Worm (Caenorhabditis elegans) whole organism, midembryonic: ENCODE data around the gene C15H11.11.

ENCODE experiments used
- T22C8.4 ChIP-seq: fragments of 200-800 bp; sonication (Bioruptor generic); IDR thresholded peaks from 2 replicates; pipeline ENCODE4 v1.3.6; 2022; ENCODE audit warnings: missing genetic modification characterization, missing compliant biosample characterization
- cog-1 ChIP-seq: sonication (generic microtip); optimal IDR thresholded peaks from 2 replicates; lab custom pipeline; 2016; ENCODE audit warnings: missing genetic modification characterization, missing compliant biosample characterization
- flt-1 ChIP-seq: fragments of 200-800 bp; sonication (Bioruptor generic); IDR thresholded peaks from 2 replicates; pipeline ENCODE4 v1.3.6; 2022; ENCODE audit warnings: missing genetic modification characterization, missing compliant biosample characterization
- klf-2 ChIP-seq: fragments of 200-800 bp; sonication (Bioruptor generic); conservative IDR thresholded peaks from 2 replicates; pipeline ENCODE4 v1.3.6; 2022; ENCODE audit warnings: missing genetic modification reagents, missing genetic modification characterization, missing compliant biosample characterization
- med-1 ChIP-seq: sonication (generic microtip); optimal IDR thresholded peaks from 2 replicates; lab custom pipeline; 2017; ENCODE audit warnings: missing genetic modification characterization, mild to moderate bottlenecking, missing compliant biosample characterization, antibody characterized with exemption, missing genetic modification reagents; ENCODE audit not compliant: insufficient read depth
- ref-1 ChIP-seq: fragments of 200-800 bp; sonication (Bioruptor generic); conservative IDR thresholded peaks from 2 replicates; pipeline ENCODE4 v1.3.6; 2022; ENCODE audit warnings: missing genetic modification reagents, missing genetic modification characterization, missing compliant biosample characterization
- tab-1 ChIP-seq: fragments of 200-800 bp; sonication (Bioruptor generic); IDR thresholded peaks from 2 replicates; pipeline ENCODE4 v1.3.6; 2022; ENCODE audit warnings: missing genetic modification characterization, missing compliant biosample characterization
- ztf-23 ChIP-seq: fragments of 200-800 bp; sonication (Bioruptor generic); IDR thresholded peaks from 2 replicates; pipeline ENCODE4 v1.3.6; 2022; ENCODE audit warnings: missing genetic modification reagents, missing genetic modification characterization, missing compliant biosample characterization
- ztf-29 ChIP-seq: fragments of 200-800 bp; sonication (Bioruptor generic); IDR thresholded peaks from 2 replicates; pipeline ENCODE4 v1.3.6; 2022; ENCODE audit warnings: missing genetic modification reagents, missing genetic modification characterization, missing compliant biosample characterization

C15H11.11 gene

DNA sequence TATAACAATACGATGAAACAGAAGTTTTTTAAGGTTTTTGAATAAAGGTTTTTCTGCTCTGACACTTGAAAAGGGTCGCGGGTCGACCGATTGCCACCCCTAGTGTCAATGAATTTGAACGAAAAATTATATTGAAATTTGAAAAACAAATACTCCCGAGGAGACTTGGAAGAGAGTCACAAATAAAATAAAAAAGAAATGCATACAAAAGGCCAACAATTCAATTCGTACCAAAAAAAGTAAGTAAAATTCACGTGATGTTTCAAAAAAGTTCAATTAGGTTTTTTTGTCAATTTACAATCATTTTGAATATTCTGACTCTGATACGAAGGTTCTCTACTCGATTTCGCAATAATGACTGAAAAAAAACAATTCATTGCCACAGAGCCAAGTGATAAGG is 21.8 kb upstream of the C15H11.11 start, which contains the start of gene C15H11.1:
Gene C15H11.1 (plus strand): TSS at position 301 of the 400 bp plus-strand sequence.
- TF ChIP-seq cog-1 (tag; lab: Kevin White, UChicago): no peak
- TF ChIP-seq ref-1 (GFP tag; lab: Robert Waterston, UW): no peak
- no peak for TF ChIP-seq T22C8.4 (GFP tag; lab: Robert Waterston, UW)
- TF ChIP-seq klf-2 (GFP tag; lab: Robert Waterston, UW): no peak
- no peak for TF ChIP-seq ztf-23 (GFP tag; lab: Robert Waterston, UW)
- TF ChIP-seq med-1: no peak
- no peak for TF ChIP-seq tab-1 (GFP tag; lab: Robert Waterston, UW)
- TF ChIP-seq flt-1 (GFP tag; lab: Robert Waterston, UW): no peak
- no peak for TF ChIP-seq ztf-29 (GFP tag; lab: Robert Waterston, UW)

DNA sequence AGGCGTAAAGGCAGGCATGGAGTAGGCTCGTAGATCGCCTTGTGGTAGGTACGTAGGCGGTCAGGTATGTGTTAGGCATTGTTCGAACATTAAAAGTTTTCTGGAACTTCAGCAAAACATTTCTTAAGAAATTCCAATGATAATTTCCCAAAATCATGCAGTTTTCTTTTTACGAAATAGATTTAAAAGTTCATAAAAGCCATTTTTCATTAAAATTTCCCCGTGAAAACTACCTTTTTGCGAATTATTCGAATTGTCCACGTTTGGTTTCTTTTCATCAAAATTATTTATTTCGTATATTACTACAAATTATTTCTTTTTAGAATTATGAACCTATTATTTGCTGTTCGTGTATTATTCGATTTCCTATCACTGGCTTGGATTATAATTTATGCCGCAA is 20.6 kb upstream of the C15H11.11 start, which contains the start of gene C15H11.13:
Gene C15H11.13 (plus strand): TSS at position 301 of the 400 bp plus-strand sequence.
- TF ChIP-seq T22C8.4 (GFP tag; lab: Robert Waterston, UW) (no peak), flt-1 (GFP tag; lab: Robert Waterston, UW) (no peak), cog-1 (tag; lab: Kevin White, UChicago) (no peak), ztf-29 (GFP tag; lab: Robert Waterston, UW) (no peak), ref-1 (GFP tag; lab: Robert Waterston, UW) (no peak), ztf-23 (GFP tag; lab: Robert Waterston, UW) (no peak), tab-1 (GFP tag; lab: Robert Waterston, UW) (no peak), klf-2 (GFP tag; lab: Robert Waterston, UW) (no peak), med-1 (no peak)

DNA sequence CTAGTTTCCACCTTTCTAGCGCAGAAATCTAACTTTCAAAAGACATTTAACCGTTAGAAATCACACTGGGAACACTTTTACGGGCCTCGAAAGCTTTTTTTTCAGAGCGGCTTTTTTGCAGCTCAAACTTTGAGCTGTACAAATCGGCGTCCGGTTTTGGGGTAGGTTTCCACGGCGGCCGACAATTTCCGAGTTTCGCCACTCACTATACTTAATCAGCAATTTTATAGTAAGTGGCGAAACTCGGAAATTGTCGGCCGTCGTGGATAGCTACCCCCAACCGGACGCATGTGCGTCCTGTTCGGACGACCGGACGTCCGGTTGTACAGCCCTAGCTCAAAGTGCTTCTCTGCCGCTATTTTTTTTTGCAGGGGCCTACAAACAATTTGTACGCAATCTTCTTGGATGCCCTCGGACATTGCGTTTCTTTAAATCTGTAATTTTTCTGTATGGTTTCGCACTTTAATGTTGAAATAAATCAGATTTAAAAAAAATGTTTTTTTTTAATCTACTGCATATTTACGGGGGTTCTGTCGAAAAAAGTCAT is 19.1 kb upstream of the C15H11.11 start:
- no peak for TF ChIP-seq klf-2 (GFP tag; lab: Robert Waterston, UW)
- TF ChIP-seq flt-1 (GFP tag; lab: Robert Waterston, UW): no peak
- TF ChIP-seq cog-1 (tag; lab: Kevin White, UChicago): no peak

DNA sequence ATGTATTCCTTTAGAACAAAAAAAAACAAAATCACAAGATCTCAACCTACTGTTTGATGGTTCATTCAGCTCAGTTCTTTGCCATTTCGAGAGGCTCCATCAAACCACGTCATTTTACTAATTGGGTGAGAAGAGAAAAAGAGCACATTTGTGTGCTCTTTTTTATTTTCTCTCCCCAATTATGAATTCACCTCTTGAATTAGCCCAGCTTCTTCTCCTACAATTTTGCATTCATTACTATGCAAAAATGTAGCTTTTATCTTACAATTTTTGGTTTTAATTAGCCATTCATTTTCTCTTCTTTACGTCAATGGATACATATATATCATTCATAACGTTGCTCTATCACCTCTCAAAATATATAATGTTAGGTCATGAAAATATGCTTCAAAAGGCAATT is 9.7 kb upstream of the C15H11.11 start:
- no peak for TF ChIP-seq ref-1 (GFP tag; lab: Robert Waterston, UW)
- no peak for TF ChIP-seq klf-2 (GFP tag; lab: Robert Waterston, UW)
- no peak for TF ChIP-seq med-1
- TF ChIP-seq ztf-23 (GFP tag; lab: Robert Waterston, UW): no peak
- TF ChIP-seq T22C8.4 (GFP tag; lab: Robert Waterston, UW): no peak

DNA sequence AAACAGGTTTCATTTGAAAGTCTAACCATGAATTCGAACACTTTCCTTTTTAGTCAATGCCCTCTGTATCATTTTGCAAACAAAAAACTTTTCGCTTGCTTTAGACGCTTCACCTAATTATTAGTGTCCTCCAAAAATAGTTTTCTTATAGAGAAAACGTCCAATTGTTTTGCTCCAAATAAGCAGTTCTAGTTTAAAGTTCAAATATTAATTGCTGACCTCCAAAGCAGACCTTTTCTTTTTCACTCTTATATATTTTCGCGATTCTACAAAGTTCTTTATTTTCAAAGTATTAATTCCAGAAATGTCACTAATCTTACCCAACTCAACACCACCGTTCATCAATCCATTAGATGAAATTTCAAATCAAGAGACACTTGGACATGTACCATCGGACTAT is 6.5 kb upstream of the C15H11.11 start, which contains the start of gene gnrr-2:
Gene gnrr-2 (plus strand): TSS at position 301 of the 400 bp plus-strand sequence.
- TF ChIP-seq ztf-29 (GFP tag; lab: Robert Waterston, UW) (no peak), flt-1 (GFP tag; lab: Robert Waterston, UW) (no peak), cog-1 (tag; lab: Kevin White, UChicago) (no peak), tab-1 (GFP tag; lab: Robert Waterston, UW) (no peak)

DNA sequence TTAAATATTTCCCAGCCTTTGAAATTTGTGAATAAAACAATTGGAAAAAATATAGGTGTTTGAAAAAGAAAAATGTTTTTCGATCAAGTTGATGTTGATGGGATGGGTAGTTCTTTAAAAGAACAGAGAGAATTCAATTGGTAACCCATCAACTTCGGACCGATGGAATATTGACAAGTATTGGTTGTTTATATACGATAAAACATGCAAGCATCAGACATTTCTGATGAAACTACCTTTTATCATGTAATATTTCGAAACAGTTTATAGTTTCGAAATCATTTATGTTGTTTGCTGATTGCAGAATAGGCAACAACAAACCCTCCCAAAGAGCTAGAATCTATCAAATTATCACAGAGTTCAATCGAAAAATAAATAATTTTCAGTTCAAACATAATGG is 5.4 kb upstream of the C15H11.11 start:
- TF ChIP-seq med-1: no peak
- no peak for TF ChIP-seq ztf-29 (GFP tag; lab: Robert Waterston, UW)
- no peak for TF ChIP-seq klf-2 (GFP tag; lab: Robert Waterston, UW)
- no peak for TF ChIP-seq ref-1 (GFP tag; lab: Robert Waterston, UW)
- no peak for TF ChIP-seq flt-1 (GFP tag; lab: Robert Waterston, UW)
- TF ChIP-seq ztf-23 (GFP tag; lab: Robert Waterston, UW): no peak
- TF ChIP-seq tab-1 (GFP tag; lab: Robert Waterston, UW): no peak
- TF ChIP-seq T22C8.4 (GFP tag; lab: Robert Waterston, UW): no peak
- TF ChIP-seq cog-1 (tag; lab: Kevin White, UChicago): no peak

DNA sequence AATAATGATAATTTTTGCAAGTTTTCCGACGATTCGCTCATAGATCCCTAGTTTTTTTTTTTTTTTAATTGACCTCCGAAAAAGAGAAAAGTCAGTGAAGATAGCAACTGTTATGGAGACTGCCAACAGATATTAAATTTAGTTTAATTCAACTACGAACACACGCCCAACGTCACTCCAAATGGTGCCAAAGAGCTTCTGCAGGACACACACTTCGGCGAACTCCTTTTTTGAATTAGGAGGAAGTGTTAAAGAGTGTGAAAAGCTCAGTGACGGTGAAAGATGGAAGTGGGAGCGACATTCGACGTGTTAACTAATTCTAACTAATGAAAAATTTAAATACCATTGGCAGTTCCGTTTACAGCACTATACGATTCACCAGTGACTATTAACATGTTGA is 3.3 kb upstream of the C15H11.11 start:
- no peak for TF ChIP-seq ztf-29 (GFP tag; lab: Robert Waterston, UW)

DNA sequence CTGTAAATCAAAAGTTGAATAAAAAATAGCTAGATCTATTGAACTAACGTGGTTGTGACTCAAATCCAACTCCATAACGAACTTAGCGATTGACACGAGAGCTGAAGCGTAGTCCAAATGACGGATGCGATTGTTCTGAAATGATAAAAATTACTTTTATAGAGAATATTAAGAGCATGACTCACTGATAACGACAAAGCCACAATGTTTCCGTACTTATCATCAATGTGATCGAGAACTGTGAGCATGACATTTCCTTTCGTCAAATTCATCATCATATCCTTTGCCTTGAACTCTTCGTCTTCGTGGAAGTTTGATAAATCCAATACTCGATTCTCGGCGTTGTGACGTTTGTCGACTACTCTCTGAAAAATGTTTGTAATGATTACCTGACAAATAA is 1.3 kb upstream of the C15H11.11 start:
- TF ChIP-seq ztf-23 (GFP tag; lab: Robert Waterston, UW) (no peak), cog-1 (tag; lab: Kevin White, UChicago) (no peak), T22C8.4 (GFP tag; lab: Robert Waterston, UW) (no peak), tab-1 (GFP tag; lab: Robert Waterston, UW) (no peak), klf-2 (GFP tag; lab: Robert Waterston, UW) (no peak), ztf-29 (GFP tag; lab: Robert Waterston, UW) (no peak), flt-1 (GFP tag; lab: Robert Waterston, UW) (no peak), ref-1 (GFP tag; lab: Robert Waterston, UW) (no peak), med-1 (no peak)

DNA sequence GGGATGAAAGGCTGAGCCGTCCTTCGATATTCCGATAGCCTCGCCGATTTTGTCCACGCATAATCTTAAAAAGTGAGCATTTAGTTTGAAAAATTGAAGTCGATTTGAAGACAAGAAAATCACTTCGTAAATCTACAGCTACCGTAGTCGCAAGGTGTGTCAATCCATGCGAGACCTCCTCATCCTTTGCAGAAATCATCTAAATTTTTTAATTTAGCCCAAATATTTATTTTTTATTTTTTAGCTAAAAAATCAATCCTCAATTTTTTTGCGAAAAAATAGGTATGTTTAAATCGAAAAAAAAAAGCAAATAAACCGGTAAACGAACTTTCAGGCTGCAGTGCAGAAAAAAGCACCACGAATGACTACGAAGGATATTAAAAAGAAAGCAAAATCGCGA is 2.4 kb downstream of the C15H11.11 start, which contains the start of the genes nxf-2 and set-31:
Gene nxf-2 (minus strand): TSS at position 101 of the 400 bp plus-strand sequence.
Gene set-31 (plus strand): TSS at position 169 of the 400 bp plus-strand sequence.
- TF ChIP-seq med-1 (no peak), ztf-23 (GFP tag; lab: Robert Waterston, UW) (no peak), T22C8.4 (GFP tag; lab: Robert Waterston, UW) (no peak), tab-1 (GFP tag; lab: Robert Waterston, UW) (no peak), flt-1 (GFP tag; lab: Robert Waterston, UW) (no peak), klf-2 (GFP tag; lab: Robert Waterston, UW) (no peak), ztf-29 (GFP tag; lab: Robert Waterston, UW) (no peak), cog-1 (tag; lab: Kevin White, UChicago) (no peak), ref-1 (GFP tag; lab: Robert Waterston, UW) (no peak)

DNA sequence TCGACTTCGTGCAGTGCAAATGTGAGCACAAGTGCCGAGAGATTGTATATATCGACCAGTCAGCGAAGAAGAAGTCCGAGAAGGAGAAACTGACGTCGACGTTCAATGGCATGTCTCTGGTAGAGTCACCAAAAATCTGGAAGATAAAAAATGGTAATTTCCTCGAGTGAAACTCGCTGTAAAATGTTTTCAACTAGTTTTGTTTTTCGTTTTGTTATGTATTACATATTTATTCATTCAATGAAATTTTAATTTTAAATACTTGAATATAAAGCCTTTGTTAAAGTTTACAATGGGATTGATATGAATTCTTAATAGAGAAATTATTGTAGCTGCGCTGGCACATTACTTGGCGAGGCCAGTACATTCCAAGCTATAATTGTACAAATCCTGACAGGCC is 4.6 kb downstream of the C15H11.11 start:
- TF ChIP-seq tab-1 (GFP tag; lab: Robert Waterston, UW) (no peak), T22C8.4 (GFP tag; lab: Robert Waterston, UW) (no peak), cog-1 (tag; lab: Kevin White, UChicago) (no peak), ztf-29 (GFP tag; lab: Robert Waterston, UW) (no peak), med-1 (no peak), klf-2 (GFP tag; lab: Robert Waterston, UW) (no peak), flt-1 (GFP tag; lab: Robert Waterston, UW) (no peak), ztf-23 (GFP tag; lab: Robert Waterston, UW) (no peak), ref-1 (GFP tag; lab: Robert Waterston, UW) (no peak)
